Worm (Caenorhabditis elegans) whole organism, late embryonic: ENCODE results near the gene F10B5.2.

Experiments used
- fkh-10 ChIP-seq: fragments of 150-350 bp; optimal IDR thresholded peaks from 2 replicates; lab custom pipeline; 2014; ENCODE audit warnings: missing biosample characterization, missing genetic modification reagents, missing genetic modification characterization
- npax-4 ChIP-seq: sonication (generic microtip); optimal IDR thresholded peaks from 2 replicates; lab custom pipeline; 2016; ENCODE audit warnings: missing genetic modification characterization, missing compliant biosample characterization
- pag-3 ChIP-seq: sonication (generic microtip); optimal IDR thresholded peaks from 2 replicates; lab custom pipeline; 2016; ENCODE audit warnings: missing compliant biosample characterization, missing genetic modification characterization, borderline replicate concordance
- tbx-2 ChIP-seq: sonication (generic microtip); optimal IDR thresholded peaks from 2 replicates; lab custom pipeline; 2016; ENCODE audit warnings: missing genetic modification characterization, missing compliant biosample characterization

DNA sequence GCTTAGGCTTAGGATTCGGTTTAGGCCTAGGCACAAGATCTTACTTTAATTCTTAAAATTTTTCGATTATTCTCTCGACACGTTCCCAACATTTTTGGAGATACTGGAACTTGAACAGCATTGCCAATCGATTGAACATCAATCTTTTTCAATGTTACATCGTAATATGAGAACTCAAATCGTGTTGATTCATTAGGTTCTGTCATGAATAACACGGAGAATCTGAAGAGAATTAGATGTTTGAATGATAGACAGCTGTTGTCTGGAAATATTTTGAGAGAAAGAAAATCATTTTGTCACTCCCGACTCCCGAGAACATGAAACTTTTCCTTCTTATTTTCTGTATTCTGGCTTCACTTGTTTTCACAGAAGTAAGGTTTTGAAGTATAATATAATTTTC lies 24.7 kb downstream of the F10B5.2 start, which contains the start of gene T05C12.15:
- TF ChIP-seq npax-4 (tag; lab: Kevin White, UChicago) (no peak), tbx-2 (no peak), fkh-10 (no peak), pag-3 (tag; lab: Kevin White, UChicago) (no peak)
